Fruit fly (Drosophila melanogaster): ENCODE measurements around the gene Myt1.

Myt1 gene

dm6 chr3L:5823763-5824445 is 44.5 kb upstream of the Myt1 start (continued):
- TF ChIP-seq kni (GFP tag; optimal IDR thresholded peaks at IDR 0.05) (peak; percentile 89), CG34376 (GFP tag; optimal IDR thresholded peaks at IDR 0.05) (no peak), Atf6 (GFP tag; IDR thresholded peaks at IDR 0.05) (peak; percentile 36; the same call in 1 of the 2 replicates), CG1603 (tag; optimal IDR thresholded peaks at IDR 0.05) (peak; percentile 94), Fer2 (tag; optimal IDR thresholded peaks at IDR 0.05) (peak; percentile 40), tap (tag; optimal IDR thresholded peaks at IDR 0.05) (peak; percentile 79), CG6854 (GFP tag; optimal IDR thresholded peaks at IDR 0.05) (peak; percentile 33), CG10431 (GFP tag; optimal IDR thresholded peaks at IDR 0.05) (peak; percentile 79), dmrt99B (tag; optimal IDR thresholded peaks at IDR 0.05) (peak; percentile 84), Meics (GFP tag; optimal IDR thresholded peaks at IDR 0.05) (peak; percentile 78), lilli (GFP tag; optimal IDR thresholded peaks at IDR 0.05) (peak; percentile 44), prd (optimal IDR thresholded peaks at IDR 0.05) (no peak), prd (GFP tag; IDR thresholded peaks at IDR 0.05) (peak; percentile 30; the same call in 1 of the 3 replicates), abd-A (tag; optimal IDR thresholded peaks at IDR 0.05) (no peak), rib (GFP tag; IDR thresholded peaks at IDR 0.05) (0 out of 2 replicates have a peak, but pooled peaks have one; percentile 37), sob (GFP tag; IDR thresholded peaks at IDR 0.05) (peak; percentile 69), CG32532 (GFP tag; IDR thresholded peaks at IDR 0.05) (0 out of 2 replicates have a peak, but pooled peaks have one; percentile 26), grn (GFP tag; optimal IDR thresholded peaks at IDR 0.05) (peak; percentile 56), lab (GFP tag; optimal IDR thresholded peaks at IDR 0.05) (peak; percentile 88), bbx (GFP tag; IDR thresholded peaks at IDR 0.05; ENCODE audit: partially characterized antibody) (no peak), ro (GFP tag; IDR thresholded peaks at IDR 0.05) (no peak), CG18011 (GFP tag; optimal IDR thresholded peaks at IDR 0.05) (peak; percentile 48), Hmr (GFP tag; optimal IDR thresholded peaks at IDR 0.05) (peak; percentile 70), CG17802 (tag; optimal IDR thresholded peaks at IDR 0.05) (peak; percentile 81), Vsx1 (GFP tag; optimal IDR thresholded peaks at IDR 0.05) (peak; percentile 85), chn (GFP tag; optimal IDR thresholded peaks at IDR 0.05) (peak; percentile 71), gfzf (GFP tag; optimal IDR thresholded peaks at IDR 0.05) (no peak), ranshi (GFP tag; IDR thresholded peaks at IDR 0.05) (peak; percentile 73), Chrac-16 (GFP tag; optimal IDR thresholded peaks at IDR 0.05) (peak; percentile 44), ash1 (GFP tag; optimal IDR thresholded peaks at IDR 0.05) (peak; percentile 49), CG11560 (tag; IDR thresholded peaks at IDR 0.05) (no peak), CG12155 (GFP tag; optimal IDR thresholded peaks at IDR 0.05) (no peak), Asciz (GFP tag; optimal IDR thresholded peaks at IDR 0.05) (peak; percentile 96), jing (GFP tag; optimal IDR thresholded peaks at IDR 0.05) (peak; percentile 77), CG32767 (GFP tag; IDR thresholded peaks at IDR 0.05) (peak; percentile 50; the same call in 1 of the 2 replicates), nom (GFP tag; optimal IDR thresholded peaks at IDR 0.05) (no peak), trh (GFP tag; optimal IDR thresholded peaks at IDR 0.05) (peak; percentile 68), Hsf (GFP tag; optimal IDR thresholded peaks at IDR 0.05) (peak; percentile 67), H2.0 (GFP tag; IDR thresholded peaks at IDR 0.05) (no peak; the same call in 1 of the 2 replicates), ewg (GFP tag; optimal IDR thresholded peaks at IDR 0.05) (peak; percentile 76), Antp (GFP tag; optimal IDR thresholded peaks at IDR 0.05) (peak; percentile 73), gcm (GFP tag; optimal IDR thresholded peaks at IDR 0.05) (peak; percentile 66), TFAM (GFP tag; optimal IDR thresholded peaks at IDR 0.05) (peak; percentile 83), CG12104 (GFP tag; optimal IDR thresholded peaks at IDR 0.05) (peak; percentile 85), lola (GFP tag; optimal IDR thresholded peaks at IDR 0.05) (peak in 1 of 3 experiments; percentile 82), CG43689 (GFP tag; IDR thresholded peaks at IDR 0.05) (no peak), CG7839 (tag; optimal IDR thresholded peaks at IDR 0.05) (peak; percentile 65), CG6683 (GFP tag; optimal IDR thresholded peaks at IDR 0.05) (peak; percentile 80), ab (GFP tag; optimal IDR thresholded peaks at IDR 0.05) (no peak)

All from whole organism, embryonic.